Fruit fly (Drosophila melanogaster) whole organism, embryonic: ENCODE measurements around the gene meigo.

Experiments
- B-H2 ChIP-seq: fragments of 200-800 bp; sonication (Bioruptor generic); optimal IDR thresholded peaks from 2 replicates; lab custom pipeline; 2018; ENCODE audit warnings: missing biosample characterization, mild to moderate bottlenecking, missing genetic modification characterization
- Bteb2 ChIP-seq: fragments of 200-800 bp; sonication (Bioruptor generic); optimal IDR thresholded peaks from 2 replicates; lab custom pipeline; 2016; ENCODE audit warnings: missing biosample characterization, missing genetic modification characterization
- CG10366 ChIP-seq: fragments of 200-800 bp; sonication (Bioruptor generic); IDR thresholded peaks from 2 replicates; pipeline ENCODE4 v1.3.6; 2022; ENCODE audit warnings: missing biosample characterization, missing genetic modification characterization
- CG10979 ChIP-seq: fragments of 200-800 bp; sonication (Bioruptor generic); optimal IDR thresholded peaks from 2 replicates; lab custom pipeline; 2018; ENCODE audit warnings: missing biosample characterization, mild to moderate bottlenecking, missing genetic modification characterization, moderate library complexity
- CG12071 ChIP-seq: fragments of 200-800 bp; sonication (Bioruptor generic); optimal IDR thresholded peaks from 3 replicates; lab custom pipeline; 2018; ENCODE audit warnings: missing biosample characterization, mild to moderate bottlenecking, missing genetic modification characterization
- CG12942 ChIP-seq: fragments of 200-800 bp; sonication (Bioruptor generic); optimal IDR thresholded peaks from 3 replicates; lab custom pipeline; 2016; ENCODE audit warnings: missing biosample characterization, missing genetic modification characterization
- CG13775 ChIP-seq: fragments of 200-800 bp; sonication (Bioruptor generic); optimal IDR thresholded peaks from 3 replicates; lab custom pipeline; 2017; ENCODE audit warnings: missing biosample characterization, mild to moderate bottlenecking, missing genetic modification characterization
- CG14667 ChIP-seq: fragments of 200-800 bp; sonication (Bioruptor generic); IDR thresholded peaks from 2 replicates; pipeline ENCODE4 v1.3.6; 2022; ENCODE audit warnings: missing biosample characterization, missing genetic modification characterization
- CG3281 ChIP-seq: fragments of 200-800 bp; sonication (Bioruptor generic); optimal IDR thresholded peaks from 3 replicates; lab custom pipeline; 2017; ENCODE audit warnings: missing biosample characterization, mild to moderate bottlenecking, missing genetic modification characterization
- CG3847 ChIP-seq: fragments of 200-800 bp; sonication (Bioruptor generic); IDR thresholded peaks from 2 replicates; pipeline ENCODE4 v1.3.6; 2022; ENCODE audit warnings: missing biosample characterization, missing genetic modification characterization
- CG43689 ChIP-seq: fragments of 200-800 bp; sonication (Bioruptor generic); IDR thresholded peaks from 2 replicates; pipeline ENCODE4 v1.3.6; 2022; ENCODE audit warnings: missing biosample characterization, missing genetic modification characterization
- CG4617 ChIP-seq: fragments of 200-800 bp; sonication (Bioruptor generic); optimal IDR thresholded peaks from 3 replicates; lab custom pipeline; 2016; ENCODE audit warnings: missing biosample characterization, missing genetic modification characterization, borderline replicate concordance
- CG4820 ChIP-seq: fragments of 200-800 bp; sonication (Bioruptor generic); optimal IDR thresholded peaks from 3 replicates; lab custom pipeline; 2016; ENCODE audit warnings: missing biosample characterization, missing genetic modification characterization
- CG6272 ChIP-seq: fragments of 200-800 bp; sonication (Bioruptor generic); IDR thresholded peaks from 2 replicates; pipeline ENCODE4 v1.3.6; 2022; ENCODE audit warnings: missing biosample characterization, missing genetic modification characterization
- CG6689 ChIP-seq: fragments of 200-800 bp; sonication (Bioruptor generic); IDR thresholded peaks from 2 replicates; pipeline ENCODE4 v1.3.6; 2022; ENCODE audit warnings: missing biosample characterization, missing genetic modification characterization
- CG7987 ChIP-seq: fragments of 200-800 bp; sonication (Bioruptor generic); optimal IDR thresholded peaks from 2 replicates; lab custom pipeline; 2018; ENCODE audit warnings: missing biosample characterization, mild to moderate bottlenecking, missing genetic modification characterization, moderate library complexity
- CG8388 ChIP-seq: fragments of 200-800 bp; sonication (Bioruptor generic); optimal IDR thresholded peaks from 2 replicates; lab custom pipeline; 2019; ENCODE audit warnings: missing biosample characterization, mild to moderate bottlenecking, missing genetic modification characterization, moderate library complexity
- CG9797 ChIP-seq: fragments of 200-800 bp; sonication (Bioruptor generic); optimal IDR thresholded peaks from 3 replicates; lab custom pipeline; 2018; ENCODE audit warnings: missing biosample characterization, mild to moderate bottlenecking, missing genetic modification characterization
- CrebB ChIP-seq: fragments of 200-800 bp; sonication (Bioruptor generic); optimal IDR thresholded peaks from 3 replicates; lab custom pipeline; 2018; ENCODE audit warnings: missing biosample characterization, mild to moderate bottlenecking, missing genetic modification characterization
- D19B ChIP-seq: fragments of 200-800 bp; sonication (Bioruptor generic); optimal IDR thresholded peaks from 2 replicates; lab custom pipeline; 2017; ENCODE audit warnings: missing biosample characterization, mild to moderate bottlenecking, missing genetic modification characterization
- Dek ChIP-seq: fragments of 200-800 bp; sonication (Bioruptor generic); optimal IDR thresholded peaks from 3 replicates; lab custom pipeline; 2019; ENCODE audit warnings: missing biosample characterization, mild to moderate bottlenecking, missing genetic modification characterization, moderate library complexity
- Dip3 ChIP-seq: fragments of 200-800 bp; sonication (Bioruptor generic); optimal IDR thresholded peaks from 3 replicates; lab custom pipeline; 2016; ENCODE audit warnings: missing biosample characterization, missing genetic modification characterization
- ERR ChIP-seq: fragments of 200-800 bp; sonication (Bioruptor generic); optimal IDR thresholded peaks from 2 replicates; lab custom pipeline; 2016; ENCODE audit warnings: missing biosample characterization, missing genetic modification characterization
- GATAe ChIP-seq: fragments of 200-800 bp; sonication (Bioruptor generic); conservative IDR thresholded peaks from 2 replicates; pipeline ENCODE4 v1.3.6; 2022; ENCODE audit warnings: missing biosample characterization, missing genetic modification characterization
- HmgZ ChIP-seq: fragments of 200-800 bp; sonication (Bioruptor generic); optimal IDR thresholded peaks from 2 replicates; lab custom pipeline; 2018; ENCODE audit warnings: missing biosample characterization, mild to moderate bottlenecking, missing genetic modification characterization
- Lpt ChIP-seq: fragments of >200 bp; optimal IDR thresholded peaks from 2 replicates; lab custom pipeline; 2018; ENCODE audit warnings: missing biosample characterization, missing genetic modification characterization
- Myb ChIP-seq: fragments of 200-800 bp; sonication (Bioruptor generic); optimal IDR thresholded peaks from 2 replicates; lab custom pipeline; 2016; ENCODE audit warnings: missing biosample characterization, missing genetic modification characterization
- NK7.1 ChIP-seq: fragments of 200-800 bp; sonication (Bioruptor generic); optimal IDR thresholded peaks from 3 replicates; lab custom pipeline; 2016; ENCODE audit warnings: missing biosample characterization, missing genetic modification characterization
- Nf-YB ChIP-seq: fragments of 200-800 bp; sonication (Bioruptor generic); optimal IDR thresholded peaks from 3 replicates; lab custom pipeline; 2019; ENCODE audit warnings: missing biosample characterization, mild to moderate bottlenecking, missing genetic modification characterization, moderate library complexity
- Oli ChIP-seq: fragments of 200-800 bp; sonication (Bioruptor generic); optimal IDR thresholded peaks from 2 replicates; lab custom pipeline; 2018; ENCODE audit warnings: missing biosample characterization, mild to moderate bottlenecking, missing genetic modification characterization, moderate library complexity
- Trl ChIP-seq, 3 experiments: fragments of >200 bp in 2 of 3; fragments of 200-800 bp in 1 of 3; sonication (Bioruptor generic) in 1 of 3; optimal IDR thresholded peaks; 2 replicates in 1 of 3; 3 replicates in 2 of 3; lab custom pipeline; 2016 to 2017; ENCODE audit warnings: missing biosample characterization in 1 of 3, missing genetic modification characterization in 1 of 3
- bsh ChIP-seq, 2 experiments: fragments of 200-800 bp; sonication (Bioruptor generic); optimal IDR thresholded peaks; 2 replicates each; lab custom pipeline; 2017 to 2018; ENCODE audit warnings: mild to moderate bottlenecking in 2 of 2, missing biosample characterization in 2 of 2, missing genetic modification characterization in 2 of 2, moderate library complexity in 1 of 2
- dimm ChIP-seq: fragments of 200-800 bp; sonication (Bioruptor generic); IDR thresholded peaks from 2 replicates; pipeline ENCODE4 v1.3.6; 2022; ENCODE audit warnings: missing biosample characterization, missing genetic modification characterization
- disco-r ChIP-seq: fragments of 200-800 bp; sonication (Bioruptor generic); optimal IDR thresholded peaks from 2 replicates; lab custom pipeline; 2016; ENCODE audit warnings: missing biosample characterization, missing genetic modification characterization
- dysf ChIP-seq: fragments of 200-800 bp; sonication (Bioruptor generic); IDR thresholded peaks from 3 replicates; pipeline ENCODE4 v1.3.6; 2022; ENCODE audit warnings: missing biosample characterization, missing genetic modification characterization
- gem ChIP-seq: fragments of 200-800 bp; sonication (Bioruptor generic); optimal IDR thresholded peaks from 2 replicates; lab custom pipeline; 2019; ENCODE audit warnings: missing biosample characterization, mild to moderate bottlenecking, missing genetic modification characterization, moderate library complexity
- hth ChIP-seq: fragments of >200 bp; optimal IDR thresholded peaks from 2 replicates; lab custom pipeline; 2017; ENCODE audit warnings: inconsistent platforms
- ind ChIP-seq: fragments of 200-800 bp; sonication (Bioruptor generic); optimal IDR thresholded peaks from 3 replicates; lab custom pipeline; 2016; ENCODE audit warnings: missing biosample characterization, missing genetic modification characterization
- jigr1 ChIP-seq: fragments of 200-800 bp; sonication (Bioruptor generic); IDR thresholded peaks from 3 replicates; pipeline ENCODE4 v1.3.6; 2022; ENCODE audit warnings: missing biosample characterization, missing genetic modification characterization
- kay ChIP-seq: fragments of 200-800 bp; sonication (Bioruptor generic); optimal IDR thresholded peaks from 2 replicates; lab custom pipeline; 2016; ENCODE audit warnings: missing biosample characterization, missing genetic modification characterization
- nom ChIP-seq: fragments of 200-800 bp; sonication (Bioruptor generic); optimal IDR thresholded peaks from 2 replicates; lab custom pipeline; 2017; ENCODE audit warnings: missing biosample characterization, missing genetic modification characterization, mild to moderate bottlenecking, moderate library complexity, missing genetic modification reagents
- org-1 ChIP-seq: fragments of 200-800 bp; sonication (Bioruptor generic); optimal IDR thresholded peaks from 2 replicates; lab custom pipeline; 2017; ENCODE audit warnings: missing biosample characterization, missing genetic modification characterization
- row ChIP-seq: fragments of 200-800 bp; sonication (Bioruptor generic); IDR thresholded peaks from 3 replicates; pipeline ENCODE4 v1.3.6; 2022; ENCODE audit warnings: missing biosample characterization, missing genetic modification characterization
- salm ChIP-seq: fragments of 200-800 bp; sonication (Bioruptor generic); optimal IDR thresholded peaks from 2 replicates; lab custom pipeline; 2018; ENCODE audit warnings: missing biosample characterization, mild to moderate bottlenecking, missing genetic modification characterization
- schlank ChIP-seq: fragments of 200-800 bp; sonication (Bioruptor generic); optimal IDR thresholded peaks from 2 replicates; lab custom pipeline; 2018; ENCODE audit warnings: missing biosample characterization, mild to moderate bottlenecking, missing genetic modification characterization
- sens-2 ChIP-seq: fragments of 200-800 bp; sonication (Bioruptor generic); IDR thresholded peaks from 2 replicates; pipeline ENCODE4 v1.3.6; 2022; ENCODE audit warnings: missing biosample characterization, missing genetic modification characterization
- tin ChIP-seq: fragments of 200-800 bp; sonication (Bioruptor generic); optimal IDR thresholded peaks from 3 replicates; lab custom pipeline; 2016; ENCODE audit warnings: missing biosample characterization, missing genetic modification characterization
- tna ChIP-seq: fragments of 200-800 bp; sonication (Bioruptor generic); IDR thresholded peaks from 2 replicates; pipeline ENCODE4 v1.3.6; 2022; ENCODE audit warnings: missing biosample characterization, missing genetic modification characterization; ENCODE audit not compliant: partially characterized antibody
- tup ChIP-seq: fragments of 200-800 bp; sonication (Bioruptor generic); optimal IDR thresholded peaks from 2 replicates; lab custom pipeline; 2016; ENCODE audit warnings: missing biosample characterization, mild to moderate bottlenecking, missing genetic modification characterization, moderate library complexity
- wdn ChIP-seq: fragments of 200-800 bp; sonication (Bioruptor generic); IDR thresholded peaks from 2 replicates; pipeline ENCODE4 v1.3.6; 2022; ENCODE audit warnings: missing biosample characterization, missing genetic modification characterization

Gene meigo

dm6 chr3R:21138220-21138754 is at the start of gene meigo (continued):
- TF ChIP-seq CG12942 (GFP tag; lab: Kevin White, UChicago) (peak; percentile 67), Bteb2 (GFP tag; lab: Kevin White, UChicago) (peak; percentile 35), sens-2 (GFP tag; lab: Robert Waterston, UW) (0 out of 2 replicates have a peak, but pooled peaks have one; percentile 33), nom (GFP tag; lab: Kevin White, UChicago) (peak; percentile 31), jigr1 (GFP tag; lab: Robert Waterston, UW) (0 out of 3 replicates have a peak, but pooled peaks have one; percentile 23), CG10366 (GFP tag; lab: Robert Waterston, UW) (peak; percentile 39; the same call in 1 of the 2 replicates), CG3847 (GFP tag; lab: Robert Waterston, UW) (peak; percentile 72), salm (tag; lab: Kevin White, UChicago) (peak; percentile 38), bsh (GFP tag; optimal IDR thresholded peaks at IDR 0.05; lab: Kevin White, UChicago) (peak in 1 of 2 experiments; percentile 67), GATAe (GFP tag; lab: Robert Waterston, UW) (peak; percentile 48), disco-r (GFP tag; lab: Kevin White, UChicago) (no peak), CG13775 (GFP tag; lab: Kevin White, UChicago) (peak; percentile 55), tna (GFP tag; lab: Robert Waterston, UW) (no peak), Trl (optimal IDR thresholded peaks at IDR 0.05; lab: Kevin White, UChicago) (peak in 1 of 2 experiments; percentile 5), Trl (GFP tag; optimal IDR thresholded peaks at IDR 0.05; lab: Kevin White, UChicago) (peak; percentile 41), Dip3 (GFP tag; lab: Kevin White, UChicago) (peak; percentile 63), HmgZ (peak; percentile 83), CG4820 (GFP tag; lab: Kevin White, UChicago) (peak; percentile 42), CG3281 (GFP tag; lab: Kevin White, UChicago) (peak; percentile 84), gem (tag; lab: Kevin White, UChicago) (peak; percentile 82), dysf (GFP tag; lab: Robert Waterston, UW) (peak; percentile 71; the same call in 2 of the 3 replicates), wdn (GFP tag; lab: Robert Waterston, UW) (no peak), NK7.1 (peak; percentile 36), CG43689 (no peak), CG9797 (GFP tag; lab: Kevin White, UChicago) (peak; percentile 91), CG6272 (GFP tag; lab: Robert Waterston, UW) (peak; percentile 65), ind (GFP tag; lab: Kevin White, UChicago) (peak; percentile 70), ERR (peak; percentile 37), CG7987 (peak; percentile 32), tin (GFP tag; lab: Kevin White, UChicago) (peak; percentile 54), CG12071 (GFP tag; lab: Kevin White, UChicago) (no peak), org-1 (GFP tag; lab: Kevin White, UChicago) (no peak), D19B (GFP tag; lab: Kevin White, UChicago) (peak; percentile 6), CrebB (peak; percentile 44), row (GFP tag; lab: Robert Waterston, UW) (peak; percentile 95), CG4617 (GFP tag; lab: Kevin White, UChicago) (peak; percentile 68), CG6689 (GFP tag; lab: Robert Waterston, UW) (peak; percentile 60; the same call in 1 of the 2 replicates), Myb (GFP tag; lab: Kevin White, UChicago) (peak; percentile 20), CG8388 (GFP tag; lab: Kevin White, UChicago) (peak; percentile 50), CG10979 (tag; lab: Kevin White, UChicago) (peak; percentile 60), CG14667 (peak; percentile 50; the same call in 1 of the 2 replicates), tup (GFP tag; lab: Kevin White, UChicago) (no peak), hth (lab: Kevin White, UChicago) (no peak), schlank (tag; lab: Kevin White, UChicago) (peak; percentile 17), B-H2 (GFP tag; lab: Kevin White, UChicago) (peak; percentile 80), Lpt (GFP tag; lab: Kevin White, UChicago) (no peak), Nf-YB (GFP tag; lab: Kevin White, UChicago) (peak; percentile 50), kay (GFP tag; lab: Kevin White, UChicago) (peak; percentile 41), dimm (GFP tag; lab: Robert Waterston, UW) (no peak), Oli (tag; lab: Kevin White, UChicago) (peak; percentile 53), Dek (tag; lab: Kevin White, UChicago) (peak; percentile 74)
